Fruit fly (Drosophila melanogaster) S2 (cell line): ENCODE measurements around the gene Calx.

Experiments used
- CG8478 ChIP-seq: fragments of >200 bp; optimal IDR thresholded peaks from 2 replicates; lab custom pipeline; 2018
- CTCF ChIP-seq, 2 experiments: fragments of >200 bp; optimal IDR thresholded peaks; 2 replicates each; lab custom pipeline; 2018

DNA sequence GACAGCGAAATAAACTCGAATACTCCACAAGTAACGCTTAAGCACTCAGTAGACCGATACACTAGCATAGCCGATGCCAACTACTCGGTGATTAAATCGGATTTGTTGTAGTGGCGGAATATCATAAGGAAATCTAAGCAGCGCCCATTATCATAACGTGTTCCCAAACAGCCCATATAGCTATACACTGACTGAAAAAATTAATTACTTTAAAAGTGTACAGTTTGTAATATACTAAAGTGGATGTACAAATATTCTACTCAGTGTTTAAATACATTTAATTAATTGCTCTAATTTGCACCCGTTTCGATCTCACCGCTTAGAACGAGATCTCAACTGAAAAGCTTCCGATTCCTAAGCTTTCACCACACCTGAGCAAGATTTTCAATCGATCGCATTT is 70.7 kb downstream of the Calx start, which contains the start of gene CG7079:
- TF ChIP-seq CG8478 (no peak), CTCF (optimal IDR thresholded peaks at IDR 0.05; lab: Kevin White, UChicago) (no peak)
